Worm (Caenorhabditis elegans): ENCODE measurements around the gene ugt-62.

Gene ugt-62

DNA sequence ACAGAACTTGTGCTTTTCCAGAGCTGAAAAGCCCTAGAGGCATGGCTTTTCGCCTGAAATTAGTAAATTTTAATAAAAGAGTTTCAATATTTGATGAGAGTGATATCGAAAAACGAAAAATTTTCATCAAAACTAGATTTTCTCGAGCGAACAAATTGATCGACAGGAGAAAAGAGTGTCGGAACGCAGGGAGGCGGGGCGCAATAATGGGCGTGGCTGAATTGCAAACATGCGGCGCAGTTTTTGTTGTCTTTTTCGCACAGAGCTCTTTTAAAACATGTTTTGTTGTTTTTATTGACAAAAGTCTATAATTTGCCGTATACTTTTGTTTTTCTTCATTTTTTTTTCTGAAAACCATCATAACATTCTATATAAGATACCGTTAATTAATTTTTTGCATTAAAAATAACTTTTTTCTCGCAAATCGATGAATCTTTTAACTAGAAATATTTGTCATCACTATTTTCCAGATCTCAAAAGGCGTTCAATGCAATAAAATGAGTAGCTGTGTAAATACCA lies 38.0 kb upstream of the ugt-62 start, which contains the start of the genes sel-5 and wdr-48 (continued):
- TF ChIP-seq lin-35 (GFP tag; optimal IDR thresholded peaks at IDR 0.05) (peak; percentile 25 to 53), lin-13 (GFP tag; optimal IDR thresholded peaks at IDR 0.05) (no peak), nhr-85 (tag) (no peak), hpl-2 (GFP tag; optimal IDR thresholded peaks at IDR 0.05) (no peak), elt-3 (tag; optimal IDR thresholded peaks at IDR 0.05) (peak in 1 of 6 experiments; percentile 23), skn-1 (tag; optimal IDR thresholded peaks at IDR 0.05) (peak; percentile 55), ceh-88 (GFP tag; IDR thresholded peaks at IDR 0.05) (no peak), mep-1 (tag; optimal IDR thresholded peaks at IDR 0.05) (peak; percentile 37), efl-3 (GFP tag; optimal IDR thresholded peaks at IDR 0.05) (no peak), ceh-90 (tag; optimal IDR thresholded peaks at IDR 0.05) (no peak), nhr-11 (tag; optimal IDR thresholded peaks at IDR 0.05) (no peak), C34B4.2 (tag; optimal IDR thresholded peaks at IDR 0.05) (no peak), unc-98 (GFP tag; IDR thresholded peaks at IDR 0.05) (no peak)

DNA sequence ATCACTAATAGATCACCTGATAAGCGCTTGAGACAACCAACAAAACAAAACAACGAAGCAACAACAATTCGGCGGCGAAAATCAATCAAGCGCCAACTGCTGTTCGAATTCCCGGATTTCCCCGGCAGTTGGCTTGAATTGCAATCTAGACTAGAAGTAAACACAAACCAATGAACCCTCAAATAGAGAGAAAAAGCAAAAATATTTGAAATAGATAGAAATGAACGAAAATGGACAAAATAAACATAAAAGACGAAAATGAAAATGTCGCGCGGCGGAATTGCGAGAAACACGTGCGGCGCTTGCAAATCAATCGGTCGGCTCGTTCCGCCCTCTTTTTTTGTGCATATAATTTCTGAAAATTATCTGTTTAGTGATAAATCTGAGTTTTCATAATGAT lies 28.0 kb upstream of the ugt-62 start, which contains the start of gene idhg-1:
Gene idhg-1, plus strand, starts transcription at position 343 of the 400 bp plus-strand sequence.
- TF ChIP-seq tlp-1 (tag; optimal IDR thresholded peaks at IDR 0.05) (no peak), unc-98 (GFP tag; IDR thresholded peaks at IDR 0.05) (no peak), rnt-1 (tag; optimal IDR thresholded peaks at IDR 0.05) (peak; percentile 60), nhr-11 (tag; optimal IDR thresholded peaks at IDR 0.05) (peak; percentile 37), nhr-237 (tag; optimal IDR thresholded peaks at IDR 0.05) (no peak), unc-86 (tag; optimal IDR thresholded peaks at IDR 0.05) (peak; percentile 64), nhr-71 (tag; optimal IDR thresholded peaks at IDR 0.05) (peak; percentile 80), efl-1 (optimal IDR thresholded peaks at IDR 0.05) (peak; percentile 48 to 65), efl-1 (GFP tag; optimal IDR thresholded peaks at IDR 0.05 in 1 of 2) (peak; percentile 38 to 96), ceh-63 (GFP tag; optimal IDR thresholded peaks at IDR 0.05) (no peak), ztf-11 (tag; optimal IDR thresholded peaks at IDR 0.05) (peak in 1 of 2 experiments; percentile 55), nhr-19 (GFP tag; conservative IDR thresholded peaks at IDR 0.05) (peak; percentile 88), tbx-2 (tag; optimal IDR thresholded peaks at IDR 0.05) (peak; percentile 52), efl-3 (GFP tag; optimal IDR thresholded peaks at IDR 0.05) (no peak), egl-13 (tag; optimal IDR thresholded peaks at IDR 0.05) (peak; percentile 40), mep-1 (tag; optimal IDR thresholded peaks at IDR 0.05) (peak; percentile 59), snpc-4 (tag; optimal IDR thresholded peaks at IDR 0.05) (peak; percentile 58), nhr-84 (tag; optimal IDR thresholded peaks at IDR 0.05) (peak; percentile 26), swsn-7 (tag; optimal IDR thresholded peaks at IDR 0.05) (peak; percentile 84), pag-3 (tag; optimal IDR thresholded peaks at IDR 0.05; ENCODE audit: borderline replicate concordance, insufficient read depth) (no peak), egl-27 (tag; optimal IDR thresholded peaks at IDR 0.05) (no peak), unc-30 (tag; optimal IDR thresholded peaks at IDR 0.05) (no peak), ztf-4 (tag; optimal IDR thresholded peaks at IDR 0.05) (peak; percentile 63), ceh-8 (GFP tag; optimal IDR thresholded peaks at IDR 0.05) (no peak), ceh-88 (GFP tag; IDR thresholded peaks at IDR 0.05) (peak; percentile 26; the same call in 1 of the 2 replicates), dpl-1 (GFP tag; optimal IDR thresholded peaks at IDR 0.05) (peak; percentile 47 to 61 (median 58)), isw-1 (GFP tag; IDR thresholded peaks at IDR 0.05) (no peak; the same call in none of the 2 replicates), lin-13 (GFP tag; optimal IDR thresholded peaks at IDR 0.05) (peak; percentile 41), C16A3.4 (tag; optimal IDR thresholded peaks at IDR 0.05) (peak; percentile 64), nhr-20 (tag; optimal IDR thresholded peaks at IDR 0.05) (peak; percentile 72), hlh-17 (GFP tag; optimal IDR thresholded peaks at IDR 0.05; ENCODE audit: borderline replicate concordance) (no peak), elt-3 (tag; optimal IDR thresholded peaks at IDR 0.05) (peak in 1 of 6 experiments; percentile 23), alr-1 (tag; optimal IDR thresholded peaks at IDR 0.05; ENCODE audit: borderline replicate concordance) (no peak), hlh-4 (tag; optimal IDR thresholded peaks at IDR 0.05) (no peak), pax-3 (tag; optimal IDR thresholded peaks at IDR 0.05) (peak; percentile 7), unc-130 (tag; optimal IDR thresholded peaks at IDR 0.05) (peak; percentile 61), mab-9 (GFP tag; IDR thresholded peaks at IDR 0.05) (no peak), ceh-82 (tag; optimal IDR thresholded peaks at IDR 0.05) (peak; percentile 37 to 53 (median 51)), lin-35 (GFP tag; optimal IDR thresholded peaks at IDR 0.05) (peak; percentile 19 to 63), fkh-8 (tag; optimal IDR thresholded peaks at IDR 0.05) (peak; percentile 37), vab-15 (tag; optimal IDR thresholded peaks at IDR 0.05) (peak; percentile 3), lsy-2 (tag; optimal IDR thresholded peaks at IDR 0.05) (peak; percentile 71 to 74), F16B12.6 (tag; optimal IDR thresholded peaks at IDR 0.05) (peak; percentile 29), blmp-1 (tag; optimal IDR thresholded peaks at IDR 0.05) (peak; percentile 33)

All from whole organism, L1 larva.